Worm (Caenorhabditis elegans): ENCODE data around the gene dlc-1.

- TF ChIP-seq snpc-4 (tag; optimal IDR thresholded peaks at IDR 0.05): no peak
- TF ChIP-seq aly-2 (tag; optimal IDR thresholded peaks at IDR 0.05): no peak
- TF ChIP-seq ama-1 (optimal IDR thresholded peaks at IDR 0.05): no peak
- no peak for TF ChIP-seq blmp-1 (tag; optimal IDR thresholded peaks at IDR 0.05)
- TF ChIP-seq nhr-237 (tag; optimal IDR thresholded peaks at IDR 0.05): no peak
- TF ChIP-seq mep-1 (tag; optimal IDR thresholded peaks at IDR 0.05): no peak
- TF ChIP-seq unc-62 (GFP tag; optimal IDR thresholded peaks at IDR 0.05): no peak
- TF ChIP-seq lir-3 (tag; optimal IDR thresholded peaks at IDR 0.05; ENCODE audit: poor library complexity): no peak
- no peak for TF ChIP-seq C34B4.2 (tag; optimal IDR thresholded peaks at IDR 0.05)
- TF ChIP-seq lin-39 (tag; optimal IDR thresholded peaks at IDR 0.05): no peak
- no peak for TF ChIP-seq fkh-10 (GFP tag; optimal IDR thresholded peaks at IDR 0.05)
- TF ChIP-seq C04F5.9 (tag; optimal IDR thresholded peaks at IDR 0.05): no peak
- no peak for TF ChIP-seq ztf-4 (tag; optimal IDR thresholded peaks at IDR 0.05)
- no peak for TF ChIP-seq nhr-28 (tag; optimal IDR thresholded peaks at IDR 0.05)
These were observed 16.8 kb downstream of the dlc-1 start, which contains the start of gene let-721 for ce11 chrIII:6446807-6447206.

All from whole organism, L1 larva.